Worm (Caenorhabditis elegans) whole organism, early embryonic: ENCODE results near the gene grk-2.
"Not testable (repeated sequence)": the region's sequence is repeated elsewhere in the genome, so short reads cannot be mapped to it uniquely, and the experiment has no call there.

ENCODE experiments used
- B0310.2 ChIP-seq: sonication (generic microtip); optimal IDR thresholded peaks from 2 replicates; lab custom pipeline; 2016; ENCODE audit warnings: mild to moderate bottlenecking, missing genetic modification characterization, missing compliant biosample characterization
- F13C5.2 ChIP-seq: sonication (generic microtip); optimal IDR thresholded peaks from 2 replicates; lab custom pipeline; 2017; ENCODE audit warnings: mild to moderate bottlenecking, missing genetic modification characterization, inconsistent platforms, missing compliant biosample characterization
- aly-1 ChIP-seq: sonication (generic microtip); optimal IDR thresholded peaks from 2 replicates; lab custom pipeline; 2016; ENCODE audit warnings: missing genetic modification characterization, missing compliant biosample characterization
- ama-1 ChIP-seq: fragments of 150-350 bp; optimal IDR thresholded peaks from 2 replicates; lab custom pipeline; 2014
- ceh-13 ChIP-seq: fragments of 200-800 bp; sonication (Bioruptor generic); optimal IDR thresholded peaks from 2 replicates; lab custom pipeline; 2018; ENCODE audit warnings: mild to moderate bottlenecking, missing genetic modification characterization, missing compliant biosample characterization
- ceh-36 ChIP-seq: sonication (generic microtip); optimal IDR thresholded peaks from 2 replicates; lab custom pipeline; 2016; ENCODE audit warnings: missing genetic modification characterization, inconsistent platforms, missing compliant biosample characterization
- ets-7 ChIP-seq: sonication (generic microtip); optimal IDR thresholded peaks from 2 replicates; lab custom pipeline; 2016; ENCODE audit warnings: missing genotype, missing genetic modification characterization, missing compliant biosample characterization
- flt-1 ChIP-seq: fragments of 200-800 bp; sonication (Bioruptor generic); IDR thresholded peaks from 2 replicates; pipeline ENCODE4 v1.3.6; 2022; ENCODE audit warnings: missing genetic modification characterization, missing compliant biosample characterization
- hmbx-1 ChIP-seq: sonication (generic microtip); optimal IDR thresholded peaks from 2 replicates; lab custom pipeline; 2016; ENCODE audit warnings: mild to moderate bottlenecking, missing genetic modification characterization, missing compliant biosample characterization
- hmg-4 ChIP-seq: fragments of 200-800 bp; sonication (Bioruptor generic); optimal IDR thresholded peaks from 2 replicates; lab custom pipeline; 2018; ENCODE audit warnings: mild to moderate bottlenecking, missing genetic modification characterization, missing compliant biosample characterization
- hnd-1 ChIP-seq: sonication (generic microtip); optimal IDR thresholded peaks from 2 replicates; lab custom pipeline; 2016; ENCODE audit warnings: missing genetic modification characterization, missing compliant biosample characterization
- pes-1 ChIP-seq: fragments of 200-800 bp; sonication (Bioruptor generic); IDR thresholded peaks from 2 replicates; pipeline ENCODE4 v1.3.6; 2022; ENCODE audit warnings: missing genetic modification reagents, missing genetic modification characterization, missing compliant biosample characterization
- scrt-1 ChIP-seq: fragments of 200-800 bp; sonication (Bioruptor generic); IDR thresholded peaks from 2 replicates; pipeline ENCODE4 v1.3.6; 2022; ENCODE audit warnings: missing genetic modification characterization, missing compliant biosample characterization
- sea-1 ChIP-seq: fragments of 200-800 bp; sonication (Bioruptor generic); conservative IDR thresholded peaks from 2 replicates; pipeline ENCODE4 v1.3.6; 2022; ENCODE audit warnings: missing genetic modification characterization, missing compliant biosample characterization
- tbx-11 ChIP-seq: fragments of 200-800 bp; sonication (Bioruptor generic); IDR thresholded peaks from 2 replicates; pipeline ENCODE4 v1.3.6; 2022; ENCODE audit warnings: missing genetic modification characterization, missing compliant biosample characterization
- tbx-37 ChIP-seq: fragments of 200-800 bp; sonication (Bioruptor generic); conservative IDR thresholded peaks from 2 replicates; pipeline ENCODE4 v1.3.6; 2022; ENCODE audit warnings: missing genetic modification reagents, missing genetic modification characterization, missing compliant biosample characterization
- tra-4 ChIP-seq: sonication (generic microtip); optimal IDR thresholded peaks from 2 replicates; lab custom pipeline; 2017; ENCODE audit warnings: missing genetic modification characterization, missing compliant biosample characterization

Gene grk-2

DNA sequence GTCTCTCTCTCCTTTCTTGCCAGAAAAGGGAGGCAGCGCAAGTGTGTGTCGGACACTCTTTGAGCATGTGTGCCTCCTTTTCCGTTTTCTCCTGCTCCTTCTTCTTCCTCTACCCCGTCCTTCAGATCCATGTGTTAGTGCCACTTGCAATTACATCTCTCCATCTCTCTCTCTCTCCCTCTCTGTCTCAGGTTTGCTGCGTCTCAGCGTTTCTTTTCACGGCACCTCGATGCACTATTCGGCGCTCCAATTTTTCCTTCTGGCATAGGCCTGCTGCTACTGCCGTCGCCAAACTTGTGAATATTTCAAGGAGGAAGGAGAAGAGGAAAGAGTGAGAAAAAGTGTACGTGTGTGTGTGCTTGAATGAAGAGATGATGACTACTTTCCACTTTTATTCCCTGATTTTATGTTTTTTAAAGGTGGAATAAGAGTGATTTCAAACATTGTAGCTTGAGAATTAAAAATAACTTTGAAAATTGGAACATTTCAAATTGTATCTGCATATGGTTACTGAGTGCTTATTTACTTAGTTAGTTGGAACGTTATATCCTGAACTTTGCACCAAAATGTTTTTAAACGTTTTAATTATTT lies 7.5 kb upstream of the grk-2 start, which contains the start of gene W02B3.3:
W02B3.3 (minus strand) TSS at position 131 of the 591 bp plus-strand sequence.
- TF ChIP-seq F13C5.2 (tag; lab: Kevin White, UChicago) (peak; percentile 8), tra-4 (tag; lab: Kevin White, UChicago) (no peak), hnd-1 (tag; lab: Kevin White, UChicago) (no peak), hmg-4 (GFP tag; lab: Kevin White, UChicago) (peak; percentile 46)

DNA sequence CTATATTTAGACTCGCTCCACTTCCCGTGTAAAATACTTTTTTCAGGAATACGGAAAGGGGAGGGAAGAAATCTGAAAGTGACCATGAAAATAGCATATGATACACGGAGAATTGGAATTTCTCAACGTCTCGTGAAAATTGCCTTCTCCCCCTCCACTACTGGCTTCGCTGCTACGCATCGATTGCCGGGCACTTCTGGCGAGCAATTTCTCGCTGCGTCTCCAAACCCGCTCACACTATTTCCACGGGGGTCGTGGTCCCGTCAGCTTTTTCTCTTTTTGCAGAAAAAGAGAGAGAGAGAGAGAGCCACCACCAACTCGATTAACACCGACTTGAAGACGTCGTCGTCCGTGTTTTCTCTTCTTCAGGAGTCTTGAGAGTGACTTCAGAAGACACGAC lies 4.9 kb upstream of the grk-2 start:
- TF ChIP-seq ceh-36 (tag; lab: Kevin White, UChicago) (no peak), hnd-1 (tag; lab: Kevin White, UChicago) (no peak), ceh-13 (GFP tag; lab: Kevin White, UChicago) (no peak), ama-1 (lab: Kevin White, UChicago) (no peak), hmbx-1 (no peak), F13C5.2 (tag; lab: Kevin White, UChicago) (no peak), flt-1 (no peak), hmg-4 (GFP tag; lab: Kevin White, UChicago) (no peak), ets-7 (tag; lab: Kevin White, UChicago) (no peak), tbx-37 (GFP tag; lab: Robert Waterston, UW) (no peak), tbx-11 (GFP tag; lab: Robert Waterston, UW) (no peak), sea-1 (no peak), aly-1 (tag; lab: Kevin White, UChicago) (no peak), tra-4 (tag; lab: Kevin White, UChicago) (no peak), scrt-1 (GFP tag; lab: Robert Waterston, UW) (no peak), B0310.2 (tag; lab: Kevin White, UChicago) (no peak)

ce11 chrIII:675413-675812 lies 509 bp upstream of the grk-2 start:
- no peak for TF ChIP-seq hmg-4 (GFP tag; lab: Kevin White, UChicago)
- no peak for TF ChIP-seq tra-4 (tag; lab: Kevin White, UChicago)
- no peak for TF ChIP-seq ets-7 (tag; lab: Kevin White, UChicago)
- TF ChIP-seq ceh-13 (GFP tag; lab: Kevin White, UChicago), result no peak
- no peak for TF ChIP-seq aly-1 (tag; lab: Kevin White, UChicago)
- no peak for TF ChIP-seq hmbx-1
- no peak for TF ChIP-seq B0310.2 (tag; lab: Kevin White, UChicago)
- TF ChIP-seq hnd-1 (tag; lab: Kevin White, UChicago), result no peak
- no peak for TF ChIP-seq flt-1
- no peak for TF ChIP-seq F13C5.2 (tag; lab: Kevin White, UChicago)
- no peak for TF ChIP-seq scrt-1 (GFP tag; lab: Robert Waterston, UW)
- no peak for TF ChIP-seq sea-1
- TF ChIP-seq pes-1 (GFP tag; lab: Robert Waterston, UW), result no peak
- TF ChIP-seq tbx-11 (GFP tag; lab: Robert Waterston, UW), result no peak
- TF ChIP-seq ama-1 (lab: Kevin White, UChicago), result no peak
- TF ChIP-seq ceh-36 (tag; lab: Kevin White, UChicago), result no peak
- no peak for TF ChIP-seq tbx-37 (GFP tag; lab: Robert Waterston, UW)

DNA sequence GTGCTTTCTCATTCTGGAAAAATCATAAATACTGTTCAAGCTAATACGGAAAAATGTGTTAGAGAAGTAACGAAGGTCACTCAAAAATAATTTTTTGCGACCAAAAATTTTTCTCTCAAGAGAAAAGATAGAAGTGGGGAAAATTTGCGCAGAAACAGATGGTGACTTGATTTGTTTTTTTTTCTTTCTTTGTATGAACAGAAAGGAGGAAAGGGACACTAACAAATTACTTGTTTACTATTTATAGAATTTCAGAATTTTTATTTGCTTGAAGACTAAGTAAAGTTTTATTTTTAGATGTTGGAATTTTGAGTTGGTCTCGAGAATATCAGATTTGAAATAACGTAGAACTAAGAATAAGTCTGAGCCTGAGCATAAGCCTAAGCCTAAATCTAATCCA lies 7.4 kb downstream of the grk-2 start, which contains the start of gene W02B3.4:
W02B3.4 (minus strand) TSS at position 101 of the 400 bp plus-strand sequence.
- TF ChIP-seq ama-1 (lab: Kevin White, UChicago), result no peak
- no peak for TF ChIP-seq scrt-1 (GFP tag; lab: Robert Waterston, UW)
- no peak for TF ChIP-seq aly-1 (tag; lab: Kevin White, UChicago)
- no peak for TF ChIP-seq hmbx-1
- no peak for TF ChIP-seq pes-1 (GFP tag; lab: Robert Waterston, UW)
- no peak for TF ChIP-seq tbx-37 (GFP tag; lab: Robert Waterston, UW)
- TF ChIP-seq B0310.2 (tag; lab: Kevin White, UChicago), result no peak
- no peak for TF ChIP-seq hmg-4 (GFP tag; lab: Kevin White, UChicago)
- TF ChIP-seq sea-1, result no peak
- no peak for TF ChIP-seq hnd-1 (tag; lab: Kevin White, UChicago)
- TF ChIP-seq ceh-36 (tag; lab: Kevin White, UChicago), result no peak
- no peak for TF ChIP-seq F13C5.2 (tag; lab: Kevin White, UChicago)

DNA sequence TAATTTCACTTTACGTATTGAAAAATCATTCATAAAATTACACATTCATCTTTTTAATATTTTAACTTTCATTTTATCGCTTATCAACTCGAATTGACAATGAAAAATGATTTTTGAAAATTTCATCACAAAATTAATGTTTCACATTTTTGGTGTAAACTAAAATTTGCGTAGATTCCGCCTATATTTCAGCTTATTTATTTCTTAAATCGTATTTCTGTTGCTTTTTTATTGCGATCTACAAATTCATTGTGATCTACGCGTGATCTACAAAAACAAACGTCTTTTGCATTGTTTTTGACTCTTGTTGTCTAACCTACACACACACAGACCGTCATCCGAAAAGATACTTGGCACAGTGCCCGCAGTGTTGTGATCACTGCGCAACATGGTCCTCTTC lies 12.2 kb downstream of the grk-2 start:
- no peak for TF ChIP-seq hmbx-1
- TF ChIP-seq aly-1 (tag; lab: Kevin White, UChicago), result no peak
- TF ChIP-seq scrt-1 (GFP tag; lab: Robert Waterston, UW), result no peak
- no peak for TF ChIP-seq pes-1 (GFP tag; lab: Robert Waterston, UW)
- no peak for TF ChIP-seq hmg-4 (GFP tag; lab: Kevin White, UChicago)
- no peak for TF ChIP-seq ets-7 (tag; lab: Kevin White, UChicago)
- TF ChIP-seq ceh-13 (GFP tag; lab: Kevin White, UChicago), result no peak
- TF ChIP-seq tbx-11 (GFP tag; lab: Robert Waterston, UW), result no peak
- no peak for TF ChIP-seq hnd-1 (tag; lab: Kevin White, UChicago)
- TF ChIP-seq flt-1, result no peak
- no peak for TF ChIP-seq F13C5.2 (tag; lab: Kevin White, UChicago)
- TF ChIP-seq ceh-36 (tag; lab: Kevin White, UChicago), result no peak
- TF ChIP-seq ama-1 (lab: Kevin White, UChicago), result no peak
- TF ChIP-seq tbx-37 (GFP tag; lab: Robert Waterston, UW), result no peak

- not testable (repeated sequence) for TF ChIP-seq sea-1; tra-4 (tag; lab: Kevin White, UChicago); hmbx-1
These were observed 12.9 kb downstream of the grk-2 start, which contains the start of gene elf-1 for ce11 chrIII:688869-689268. Gene elf-1 (plus strand): TSS chrIII:689169.

DNA sequence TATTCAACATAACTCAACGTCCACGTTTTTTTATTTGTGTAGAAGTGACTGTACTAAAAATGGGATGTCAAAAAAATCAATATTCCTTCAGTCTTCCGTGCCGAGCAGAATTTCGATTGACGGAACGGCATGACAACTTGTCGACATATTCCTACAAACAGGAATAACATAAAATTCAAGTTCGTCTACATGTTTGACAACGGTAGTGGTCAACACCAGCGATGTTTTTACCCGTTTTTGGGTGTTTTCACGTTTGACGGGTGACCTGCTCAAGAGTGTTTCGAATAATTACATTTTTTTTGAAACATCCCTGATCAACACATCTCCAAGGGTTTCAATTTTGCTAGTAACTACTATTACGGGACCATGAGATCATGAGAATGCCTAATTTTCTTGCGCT lies 16.0 kb downstream of the grk-2 start, which contains the start of gene W02B3.7:
W02B3.7 (minus strand) TSS at position 101 of the 400 bp plus-strand sequence.
- TF ChIP-seq F13C5.2 (tag; lab: Kevin White, UChicago), result no peak
- TF ChIP-seq ceh-36 (tag; lab: Kevin White, UChicago), result no peak
- TF ChIP-seq scrt-1 (GFP tag; lab: Robert Waterston, UW), result no peak
- no peak for TF ChIP-seq tbx-37 (GFP tag; lab: Robert Waterston, UW)
- TF ChIP-seq hmbx-1, result no peak
- no peak for TF ChIP-seq B0310.2 (tag; lab: Kevin White, UChicago)
- no peak for TF ChIP-seq flt-1
- no peak for TF ChIP-seq hmg-4 (GFP tag; lab: Kevin White, UChicago)
- no peak for TF ChIP-seq ets-7 (tag; lab: Kevin White, UChicago)
- no peak for TF ChIP-seq pes-1 (GFP tag; lab: Robert Waterston, UW)
- TF ChIP-seq aly-1 (tag; lab: Kevin White, UChicago), result no peak
- no peak for TF ChIP-seq sea-1
- no peak for TF ChIP-seq ama-1 (lab: Kevin White, UChicago)
- no peak for TF ChIP-seq ceh-13 (GFP tag; lab: Kevin White, UChicago)
- TF ChIP-seq hnd-1 (tag; lab: Kevin White, UChicago), result no peak
- no peak for TF ChIP-seq tra-4 (tag; lab: Kevin White, UChicago)
- no peak for TF ChIP-seq tbx-11 (GFP tag; lab: Robert Waterston, UW)
